Worm (Caenorhabditis elegans): ENCODE data around the gene fbxa-89.

ce11 chrIII:12188236-12188635, 47.7 kb upstream of the fbxa-89 start:
- TF ChIP-seq W03F9.2 (tag; optimal IDR thresholded peaks at IDR 0.05) (no peak), dao-5 (tag; optimal IDR thresholded peaks at IDR 0.05) (no peak), him-1 (tag; optimal IDR thresholded peaks at IDR 0.05) (no peak)

Data from whole organism, L4/young adult.